Worm (Caenorhabditis elegans) whole organism, late embryonic: ENCODE results near the gene bus-18.

Source experiments
- C08G9.2 ChIP-seq: sonication (generic microtip); optimal IDR thresholded peaks from 2 replicates; lab custom pipeline; 2016; ENCODE audit warnings: mild to moderate bottlenecking, missing genetic modification characterization, moderate library complexity, missing compliant biosample characterization
- F13H6.1 ChIP-seq: sonication (generic microtip); optimal IDR thresholded peaks from 2 replicates; lab custom pipeline; 2016; ENCODE audit warnings: missing genetic modification characterization, missing compliant biosample characterization
- K02D7.2 ChIP-seq: sonication (generic microtip); optimal IDR thresholded peaks from 2 replicates; lab custom pipeline; 2017; ENCODE audit warnings: mild to moderate bottlenecking, missing genetic modification characterization, missing compliant biosample characterization
- K09A11.1 ChIP-seq: sonication (generic microtip); optimal IDR thresholded peaks from 2 replicates; lab custom pipeline; 2017; ENCODE audit warnings: antibody characterized with exemption, mild to moderate bottlenecking, missing genetic modification characterization, missing compliant biosample characterization; ENCODE audit not compliant: insufficient read depth
- T23F11.4 ChIP-seq: fragments of 200-800 bp; sonication (Bioruptor generic); optimal IDR thresholded peaks from 2 replicates; lab custom pipeline; 2018; ENCODE audit warnings: mild to moderate bottlenecking, missing genetic modification characterization, missing compliant biosample characterization
- Y22D7AL.16 ChIP-seq: sonication (generic microtip); optimal IDR thresholded peaks from 2 replicates; lab custom pipeline; 2016; ENCODE audit warnings: missing genetic modification characterization, missing compliant biosample characterization
- ama-1 ChIP-seq: fragments of 150-350 bp; optimal IDR thresholded peaks from 2 replicates; lab custom pipeline; 2014
- ceh-18 ChIP-seq: sonication (generic microtip); optimal IDR thresholded peaks from 2 replicates; lab custom pipeline; 2016; ENCODE audit warnings: missing genetic modification characterization, missing compliant biosample characterization
- ceh-2 ChIP-seq: sonication (generic microtip); optimal IDR thresholded peaks from 2 replicates; lab custom pipeline; 2016; ENCODE audit warnings: missing genotype, missing genetic modification characterization, missing compliant biosample characterization
- ceh-22 ChIP-seq: sonication (generic microtip); optimal IDR thresholded peaks from 2 replicates; lab custom pipeline; 2017; ENCODE audit warnings: missing biosample characterization, missing genetic modification characterization
- ceh-30 ChIP-seq: fragments of 150-350 bp; optimal IDR thresholded peaks from 2 replicates; lab custom pipeline; 2014; ENCODE audit warnings: missing biosample characterization, missing genetic modification characterization
- ceh-34 ChIP-seq: sonication (generic microtip); optimal IDR thresholded peaks from 2 replicates; lab custom pipeline; 2016; ENCODE audit warnings: mild to moderate bottlenecking, missing genetic modification characterization, missing compliant biosample characterization
- ceh-48 ChIP-seq: sonication (generic microtip); optimal IDR thresholded peaks from 2 replicates; lab custom pipeline; 2016; ENCODE audit warnings: missing genetic modification characterization, inconsistent platforms, missing compliant biosample characterization
- ceh-6 ChIP-seq: fragments of 200-800 bp; sonication (Bioruptor generic); optimal IDR thresholded peaks from 2 replicates; lab custom pipeline; 2018; ENCODE audit warnings: mild to moderate bottlenecking, missing genetic modification characterization, missing compliant biosample characterization
- che-1 ChIP-seq: sonication (generic microtip); optimal IDR thresholded peaks from 2 replicates; lab custom pipeline; 2016; ENCODE audit warnings: mild to moderate bottlenecking, missing genetic modification characterization, missing compliant biosample characterization
- dmd-4 ChIP-seq: sonication (generic microtip); optimal IDR thresholded peaks from 2 replicates; lab custom pipeline; 2016; ENCODE audit warnings: borderline replicate concordance, missing genetic modification characterization, missing compliant biosample characterization
- dve-1 ChIP-seq: sonication (generic microtip); optimal IDR thresholded peaks from 2 replicates; lab custom pipeline; 2017; ENCODE audit warnings: antibody characterized with exemption, mild to moderate bottlenecking, missing genetic modification characterization, missing compliant biosample characterization
- elt-4 ChIP-seq: sonication (generic microtip); optimal IDR thresholded peaks from 2 replicates; lab custom pipeline; 2016; ENCODE audit warnings: missing genetic modification characterization, missing compliant biosample characterization
- ets-4 ChIP-seq: sonication (generic microtip); optimal IDR thresholded peaks from 2 replicates; lab custom pipeline; 2016; ENCODE audit warnings: missing genetic modification characterization, missing compliant biosample characterization
- fax-1 ChIP-seq: sonication (generic microtip); optimal IDR thresholded peaks from 2 replicates; lab custom pipeline; 2016; ENCODE audit warnings: missing genotype, missing genetic modification characterization, missing compliant biosample characterization
- hlh-15 ChIP-seq: sonication (generic microtip); optimal IDR thresholded peaks from 2 replicates; lab custom pipeline; 2016; ENCODE audit warnings: missing genetic modification characterization, missing compliant biosample characterization
- hlh-30 ChIP-seq: sonication (generic microtip); optimal IDR thresholded peaks from 2 replicates; lab custom pipeline; 2017; ENCODE audit warnings: antibody characterized with exemption, missing genetic modification characterization, missing compliant biosample characterization; ENCODE audit not compliant: insufficient read depth
- hlh-6 ChIP-seq: sonication (generic microtip); optimal IDR thresholded peaks from 2 replicates; lab custom pipeline; 2016; ENCODE audit warnings: missing genotype, missing genetic modification characterization, missing compliant biosample characterization
- hlh-8 ChIP-seq: sonication (generic microtip); optimal IDR thresholded peaks from 2 replicates; lab custom pipeline; 2016; ENCODE audit warnings: missing genotype, missing genetic modification characterization, missing compliant biosample characterization
- lin-11 ChIP-seq: fragments of 200-800 bp; sonication (Bioruptor generic); optimal IDR thresholded peaks from 2 replicates; lab custom pipeline; 2018; ENCODE audit warnings: mild to moderate bottlenecking, missing genetic modification characterization, missing compliant biosample characterization
- madf-2 ChIP-seq: sonication (generic microtip); optimal IDR thresholded peaks from 2 replicates; lab custom pipeline; 2017; ENCODE audit warnings: missing genetic modification characterization, missing compliant biosample characterization
- nhr-232 ChIP-seq: sonication (generic microtip); optimal IDR thresholded peaks from 2 replicates; lab custom pipeline; 2016; ENCODE audit warnings: missing genetic modification characterization, missing compliant biosample characterization
- odd-2 ChIP-seq: sonication (generic microtip); optimal IDR thresholded peaks from 2 replicates; lab custom pipeline; 2017; ENCODE audit warnings: antibody characterized with exemption, mild to moderate bottlenecking, missing genetic modification characterization, missing compliant biosample characterization
- pag-3 ChIP-seq: sonication (generic microtip); optimal IDR thresholded peaks from 2 replicates; lab custom pipeline; 2016; ENCODE audit warnings: missing compliant biosample characterization, missing genetic modification characterization, borderline replicate concordance
- pat-9 ChIP-seq: fragments of 200-800 bp; sonication (Bioruptor generic); optimal IDR thresholded peaks from 2 replicates; lab custom pipeline; 2018; ENCODE audit warnings: mild to moderate bottlenecking, missing genetic modification characterization, moderate library complexity, missing compliant biosample characterization
- pha-2 ChIP-seq: sonication (generic microtip); optimal IDR thresholded peaks from 2 replicates; lab custom pipeline; 2017; ENCODE audit warnings: mild to moderate bottlenecking, missing genetic modification characterization, missing compliant biosample characterization
- pqm-1 ChIP-seq: sonication (generic microtip); optimal IDR thresholded peaks from 2 replicates; lab custom pipeline; 2016; ENCODE audit warnings: missing genetic modification characterization, missing compliant biosample characterization
- rnt-1 ChIP-seq: sonication (generic microtip); optimal IDR thresholded peaks from 2 replicates; lab custom pipeline; 2016; ENCODE audit warnings: missing genetic modification characterization, missing compliant biosample characterization
- syd-9 ChIP-seq: sonication (generic microtip); optimal IDR thresholded peaks from 2 replicates; lab custom pipeline; 2016; ENCODE audit warnings: mild to moderate bottlenecking, missing genetic modification characterization, moderate library complexity, missing compliant biosample characterization
- tbx-2 ChIP-seq: sonication (generic microtip); optimal IDR thresholded peaks from 2 replicates; lab custom pipeline; 2016; ENCODE audit warnings: missing genetic modification characterization, missing compliant biosample characterization
- tbx-7 ChIP-seq: sonication (generic microtip); optimal IDR thresholded peaks from 2 replicates; lab custom pipeline; 2016; ENCODE audit warnings: missing genotype, missing genetic modification characterization, missing compliant biosample characterization
- ttx-3 ChIP-seq: sonication (generic microtip); optimal IDR thresholded peaks from 2 replicates; lab custom pipeline; 2016; ENCODE audit warnings: missing genetic modification reagents, missing genetic modification characterization, missing compliant biosample characterization
- unc-3 ChIP-seq, 2 experiments: fragments of 200-800 bp in 1 of 2; sonication (Bioruptor generic) in 1 of 2; sonication (generic microtip) in 1 of 2; conservative IDR thresholded peaks in 1 of 2; optimal IDR thresholded peaks in 1 of 2; 2 replicates each; pipeline versions ENCODE4 v1.3.6 to Lab custom; 2016 to 2022; ENCODE audit warnings: missing compliant biosample characterization in 2 of 2, missing genetic modification characterization in 2 of 2, missing genetic modification reagents in 1 of 2
- unc-42 ChIP-seq: sonication (generic microtip); optimal IDR thresholded peaks from 2 replicates; lab custom pipeline; 2016; ENCODE audit warnings: missing genotype, missing genetic modification characterization, missing compliant biosample characterization
- unc-55 ChIP-seq: sonication (generic microtip); optimal IDR thresholded peaks from 2 replicates; lab custom pipeline; 2017; ENCODE audit warnings: missing biosample characterization, missing genetic modification reagents, missing genetic modification characterization
- unc-86 ChIP-seq: sonication (generic microtip); optimal IDR thresholded peaks from 2 replicates; lab custom pipeline; 2016; ENCODE audit warnings: missing genetic modification characterization, missing compliant biosample characterization
- zip-5 ChIP-seq: sonication (generic microtip); optimal IDR thresholded peaks from 2 replicates; lab custom pipeline; 2016; ENCODE audit warnings: missing genetic modification characterization, missing compliant biosample characterization

bus-18 gene

ce11 chrV:11815566-11815965 is 42.0 kb downstream of the bus-18 start:
- TF ChIP-seq fax-1 (tag; lab: Kevin White, UChicago) (no peak), T23F11.4 (GFP tag; lab: Kevin White, UChicago) (no peak), K09A11.1 (tag; lab: Kevin White, UChicago) (no peak), zip-5 (tag; lab: Kevin White, UChicago) (no peak), unc-86 (tag; lab: Kevin White, UChicago) (no peak), ama-1 (no peak), dmd-4 (tag; lab: Kevin White, UChicago) (no peak), hlh-15 (tag; lab: Kevin White, UChicago) (no peak)

ce11 chrV:11817263-11817726 is 43.8 kb downstream of the bus-18 start:
- TF ChIP-seq dve-1 (tag; lab: Kevin White, UChicago) (no peak), pha-2 (no peak), nhr-232 (tag; lab: Kevin White, UChicago) (no peak), Y22D7AL.16 (tag; lab: Kevin White, UChicago) (no peak), tbx-2 (tag; lab: Kevin White, UChicago) (no peak), ceh-30 (tag; lab: Kevin White, UChicago) (no peak), K02D7.2 (tag; lab: Kevin White, UChicago) (no peak), elt-4 (tag; lab: Kevin White, UChicago) (no peak), unc-55 (no peak), hlh-8 (tag; lab: Kevin White, UChicago) (no peak), unc-3 (GFP tag; conservative IDR thresholded peaks at IDR 0.05; lab: Robert Waterston, UW) (no peak), unc-3 (tag; optimal IDR thresholded peaks at IDR 0.05; lab: Kevin White, UChicago) (no peak), C08G9.2 (tag; lab: Kevin White, UChicago) (no peak)

ce11 chrV:11818064-11818463 is 44.5 kb downstream of the bus-18 start:
- TF ChIP-seq hlh-30 (tag; lab: Kevin White, UChicago) = no peak
- no peak for TF ChIP-seq T23F11.4 (GFP tag; lab: Kevin White, UChicago)
- TF ChIP-seq ceh-2 = no peak
- no peak for TF ChIP-seq K09A11.1 (tag; lab: Kevin White, UChicago)
- TF ChIP-seq unc-42 = no peak
- no peak for TF ChIP-seq ceh-48
- no peak for TF ChIP-seq F13H6.1 (tag; lab: Kevin White, UChicago)
- no peak for TF ChIP-seq rnt-1
- no peak for TF ChIP-seq ceh-34 (tag; lab: Kevin White, UChicago)
- no peak for TF ChIP-seq tbx-7 (tag; lab: Kevin White, UChicago)
- TF ChIP-seq pag-3 (tag; lab: Kevin White, UChicago) = no peak
- TF ChIP-seq che-1 (tag; lab: Kevin White, UChicago) = no peak
- no peak for TF ChIP-seq dmd-4 (tag; lab: Kevin White, UChicago)
- TF ChIP-seq elt-4 (tag; lab: Kevin White, UChicago) = no peak
- TF ChIP-seq madf-2 (tag; lab: Kevin White, UChicago) = no peak
- TF ChIP-seq hlh-15 (tag; lab: Kevin White, UChicago) = no peak
- no peak for TF ChIP-seq ceh-6
- TF ChIP-seq odd-2 (tag; lab: Kevin White, UChicago) = no peak
- TF ChIP-seq hlh-6 (tag; lab: Kevin White, UChicago) = no peak

- TF ChIP-seq pag-3 (tag; lab: Kevin White, UChicago) (no peak), pqm-1 (no peak), ttx-3 (tag; lab: Kevin White, UChicago) (no peak), fax-1 (tag; lab: Kevin White, UChicago) (no peak), ceh-22 (tag; lab: Kevin White, UChicago) (no peak), pat-9 (tag; lab: Kevin White, UChicago) (no peak), ceh-18 (tag; lab: Kevin White, UChicago) (no peak), unc-3 (GFP tag; conservative IDR thresholded peaks at IDR 0.05; lab: Robert Waterston, UW) (no peak), unc-3 (tag; optimal IDR thresholded peaks at IDR 0.05; lab: Kevin White, UChicago) (no peak), dve-1 (tag; lab: Kevin White, UChicago) (no peak), zip-5 (tag; lab: Kevin White, UChicago) (no peak), ceh-48 (no peak), ceh-6 (no peak), lin-11 (tag; lab: Kevin White, UChicago) (no peak), ets-4 (tag; lab: Kevin White, UChicago) (no peak), K02D7.2 (tag; lab: Kevin White, UChicago) (no peak), syd-9 (no peak)
- TF ChIP-seq, all 69 proteins: peak for 0
Measured at ce11 chrV:11818786-11819185, 45.3 kb downstream of the bus-18 start.
